Fruit fly (Drosophila melanogaster): ENCODE data around the gene CG14073.

The CG14073 gene

dm6 chr3L:18786427-18787104, 33.9 kb downstream of the CG14073 start (continued):
- TF ChIP-seq CG17186 (GFP tag; optimal IDR thresholded peaks at IDR 0.05) (no peak), btn (GFP tag; optimal IDR thresholded peaks at IDR 0.05) (no peak), stc (GFP tag; IDR thresholded peaks at IDR 0.05) (peak; percentile 53), CG9797 (GFP tag; optimal IDR thresholded peaks at IDR 0.05) (no peak), CG13123 (GFP tag; optimal IDR thresholded peaks at IDR 0.05) (no peak), sens (GFP tag) (peak; percentile 85), CG11456 (GFP tag; IDR thresholded peaks at IDR 0.05) (no peak), CG6254 (GFP tag; optimal IDR thresholded peaks at IDR 0.05) (no peak), crol (GFP tag; IDR thresholded peaks at IDR 0.05) (peak; percentile 97), tna (GFP tag; IDR thresholded peaks at IDR 0.05; ENCODE audit: partially characterized antibody) (peak; percentile 37; the same call in 1 of the 2 replicates), ab (GFP tag; optimal IDR thresholded peaks at IDR 0.05) (no peak), NFAT (GFP tag; IDR thresholded peaks at IDR 0.05) (no peak), CG6272 (GFP tag; IDR thresholded peaks at IDR 0.05) (no peak), CG11093 (GFP tag; IDR thresholded peaks at IDR 0.05) (no peak), CG6791 (GFP tag; IDR thresholded peaks at IDR 0.05; ENCODE audit: partially characterized antibody) (no peak), bbx (GFP tag; IDR thresholded peaks at IDR 0.05; ENCODE audit: partially characterized antibody) (no peak), tin (GFP tag; optimal IDR thresholded peaks at IDR 0.05) (no peak), CG4617 (GFP tag; optimal IDR thresholded peaks at IDR 0.05; ENCODE audit: borderline replicate concordance) (no peak), CG10543 (GFP tag; optimal IDR thresholded peaks at IDR 0.05) (peak; percentile 87), zfh1 (GFP tag; IDR thresholded peaks at IDR 0.05) (no peak), aop (GFP tag; IDR thresholded peaks at IDR 0.05) (no peak), CG17829 (tag; optimal IDR thresholded peaks at IDR 0.05) (peak; percentile 26), corto (GFP tag; optimal IDR thresholded peaks at IDR 0.05) (no peak), Dfd (GFP tag; optimal IDR thresholded peaks at IDR 0.05) (no peak), HmgZ (tag; optimal IDR thresholded peaks at IDR 0.05) (no peak), danr (GFP tag; IDR thresholded peaks at IDR 0.05) (peak; percentile 57), CG10267 (tag; optimal IDR thresholded peaks at IDR 0.05) (peak; percentile 46), ac (GFP tag; optimal IDR thresholded peaks at IDR 0.05) (no peak), CG7987 (GFP tag; optimal IDR thresholded peaks at IDR 0.05) (no peak), cg (GFP tag; optimal IDR thresholded peaks at IDR 0.05) (peak; percentile 45), CG16813 (GFP tag; IDR thresholded peaks at IDR 0.05; ENCODE audit: partially characterized antibody) (no peak), Abd-B (GFP tag; optimal IDR thresholded peaks at IDR 0.05) (peak; percentile 75), mirr (GFP tag; optimal IDR thresholded peaks at IDR 0.05) (peak; percentile 65), Hr39 (optimal IDR thresholded peaks at IDR 0.05) (no peak), tx (GFP tag; optimal IDR thresholded peaks at IDR 0.05) (no peak), ERR (GFP tag; optimal IDR thresholded peaks at IDR 0.05) (peak; percentile 37), CG1647 (GFP tag; optimal IDR thresholded peaks at IDR 0.05) (no peak), Dip3 (GFP tag; optimal IDR thresholded peaks at IDR 0.05) (no peak), CG17802 (tag; optimal IDR thresholded peaks at IDR 0.05) (no peak), mam (GFP tag; optimal IDR thresholded peaks at IDR 0.05) (peak; percentile 37), CTCF (GFP tag; optimal IDR thresholded peaks at IDR 0.05) (peak; percentile 29), CG13424 (tag; optimal IDR thresholded peaks at IDR 0.05) (peak; percentile 83), Ssrp (tag; optimal IDR thresholded peaks at IDR 0.05) (peak; percentile 62), CrebB (tag; optimal IDR thresholded peaks at IDR 0.05) (peak; percentile 10), wdn (GFP tag; IDR thresholded peaks at IDR 0.05) (no peak), Sry-β (GFP tag; optimal IDR thresholded peaks at IDR 0.05) (no peak), CG5953 (GFP tag; IDR thresholded peaks at IDR 0.05) (no peak), PHDP (tag; optimal IDR thresholded peaks at IDR 0.05) (peak; percentile 75), Awh (GFP tag; IDR thresholded peaks at IDR 0.05) (no peak), Dbx (GFP tag; IDR thresholded peaks at IDR 0.05) (no peak; the same call in 1 of the 3 replicates), CG3847 (GFP tag; IDR thresholded peaks at IDR 0.05) (no peak)

Data from whole organism, embryonic.